Worm (Caenorhabditis elegans): ENCODE results near the gene Y48E1B.17.

The Y48E1B.17 gene

DNA sequence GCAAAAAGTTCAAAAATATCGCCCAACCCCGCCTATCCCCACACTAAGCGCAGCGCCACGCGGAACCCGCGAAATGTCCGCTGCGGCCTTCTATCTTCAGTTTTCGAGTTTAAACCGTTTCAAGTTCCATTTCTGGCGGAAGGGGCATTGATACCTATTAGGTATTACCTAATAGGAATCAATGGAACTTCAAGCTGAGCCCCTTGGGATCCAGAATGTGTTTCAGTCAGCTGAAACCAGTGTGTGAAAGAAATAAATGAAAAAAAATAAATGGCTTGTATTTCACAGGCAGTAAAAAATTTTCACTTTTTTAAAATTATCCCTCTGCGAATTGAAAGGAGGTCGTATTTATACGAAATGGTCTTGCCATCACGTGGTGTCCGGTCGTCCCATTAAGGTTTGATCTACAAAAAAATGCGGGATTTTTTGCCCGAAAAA is 19.7 kb downstream of the Y48E1B.17 start (continued):
- TF ChIP-seq daf-19 (GFP tag; conservative IDR thresholded peaks at IDR 0.05) (no peak), ama-1 (optimal IDR thresholded peaks at IDR 0.05) (peak; percentile 70), arid-1 (GFP tag; conservative IDR thresholded peaks at IDR 0.05) (peak; percentile 50; the same call in 1 of the 2 replicates), hlh-30 (tag; optimal IDR thresholded peaks at IDR 0.05; ENCODE audit: insufficient read depth) (no peak), egl-43 (GFP tag; IDR thresholded peaks at IDR 0.05) (0 out of 2 replicates have a peak, but pooled peaks have one; percentile 18), snpc-4 (tag; optimal IDR thresholded peaks at IDR 0.05) (peak; percentile 77), vab-7 (GFP tag; IDR thresholded peaks at IDR 0.05) (0 out of 2 replicates have a peak, but pooled peaks have one; percentile 48), nhr-11 (tag; optimal IDR thresholded peaks at IDR 0.05) (no peak), php-3 (GFP tag; IDR thresholded peaks at IDR 0.05) (no peak), F10B5.3 (tag; optimal IDR thresholded peaks at IDR 0.05) (no peak), daf-8 (GFP tag; IDR thresholded peaks at IDR 0.05) (no peak), Y105C5A.15 (GFP tag; IDR thresholded peaks at IDR 0.05) (0 out of 2 replicates have a peak, but pooled peaks have one; percentile 52), nhr-77 (tag; optimal IDR thresholded peaks at IDR 0.05) (no peak), nhr-48 (tag; optimal IDR thresholded peaks at IDR 0.05) (peak; percentile 14), spr-1 (tag; optimal IDR thresholded peaks at IDR 0.05) (peak; percentile 25), ceh-44 (GFP tag; IDR thresholded peaks at IDR 0.05) (0 out of 2 replicates have a peak, but pooled peaks have one; percentile 56), nhr-76 (tag; optimal IDR thresholded peaks at IDR 0.05) (no peak), lin-13 (GFP tag; optimal IDR thresholded peaks at IDR 0.05) (peak; percentile 55), ceh-28 (tag; optimal IDR thresholded peaks at IDR 0.05) (no peak), spr-3 (GFP tag; optimal IDR thresholded peaks at IDR 0.05) (no peak), skn-1 (tag; optimal IDR thresholded peaks at IDR 0.05) (no peak), aly-2 (tag; optimal IDR thresholded peaks at IDR 0.05) (peak; percentile 12), R02D3.7 (tag; optimal IDR thresholded peaks at IDR 0.05) (no peak), fos-1 (tag; optimal IDR thresholded peaks at IDR 0.05) (no peak), lin-1 (GFP tag; IDR thresholded peaks at IDR 0.05) (no peak), saeg-2 (GFP tag; IDR thresholded peaks at IDR 0.05) (0 out of 2 replicates have a peak, but pooled peaks have one; percentile 10), hif-1 (tag; optimal IDR thresholded peaks at IDR 0.05) (no peak), mdt-29 (GFP tag; IDR thresholded peaks at IDR 0.05) (peak; percentile 87), dve-1 (tag; optimal IDR thresholded peaks at IDR 0.05; ENCODE audit: insufficient read depth) (no peak), lin-38 (GFP tag; IDR thresholded peaks at IDR 0.05) (peak; percentile 72), egl-27 (tag; optimal IDR thresholded peaks at IDR 0.05) (no peak), nhr-102 (tag; optimal IDR thresholded peaks at IDR 0.05) (no peak), nhr-111 (GFP tag; optimal IDR thresholded peaks at IDR 0.05) (no peak), daf-12 (tag; optimal IDR thresholded peaks at IDR 0.05) (no peak), Y75B8A.6 (GFP tag; IDR thresholded peaks at IDR 0.05) (no peak), Y48G9A.11 (GFP tag; IDR thresholded peaks at IDR 0.05) (peak; percentile 75), pha-4 (GFP tag; IDR thresholded peaks at IDR 0.05) (peak; percentile 48; the same call in 1 of the 2 replicates), pha-4 (tag; optimal IDR thresholded peaks at IDR 0.05) (no peak), F37D6.2 (tag; optimal IDR thresholded peaks at IDR 0.05) (no peak), ZK546.5 (tag; optimal IDR thresholded peaks at IDR 0.05) (no peak), ceh-32 (tag; optimal IDR thresholded peaks at IDR 0.05; ENCODE audit: poor library complexity) (no peak), mxl-2 (GFP tag; conservative IDR thresholded peaks at IDR 0.05) (no peak), daf-16 (GFP tag; optimal IDR thresholded peaks at IDR 0.05) (peak in 1 of 2 experiments; percentile 0), daf-16 (tag; optimal IDR thresholded peaks at IDR 0.05) (no peak), attf-4 (tag; optimal IDR thresholded peaks at IDR 0.05) (no peak), sdz-12 (GFP tag; optimal IDR thresholded peaks at IDR 0.05) (no peak), zip-2 (tag; optimal IDR thresholded peaks at IDR 0.05) (no peak), jun-1 (tag; optimal IDR thresholded peaks at IDR 0.05) (no peak), lim-7 (GFP tag; IDR thresholded peaks at IDR 0.05) (0 out of 2 replicates have a peak, but pooled peaks have one; percentile 37), duxl-1 (tag; optimal IDR thresholded peaks at IDR 0.05; ENCODE audit: poor library complexity) (no peak), mxl-3 (GFP tag; optimal IDR thresholded peaks at IDR 0.05) (no peak), dpl-1 (GFP tag; optimal IDR thresholded peaks at IDR 0.05) (no peak)

Data from whole organism, L4 larva.